Fruit fly (Drosophila melanogaster): ENCODE measurements around the gene Ror.

- no peak for TF ChIP-seq EcR (GFP tag; optimal IDR thresholded peaks at IDR 0.05)
- no peak for TF ChIP-seq CG8478 (optimal IDR thresholded peaks at IDR 0.05)
Measured at dm6 chr2L:10276846-10277245, 25.2 kb downstream of the Ror start.

Data from whole organism.